In genomic region chr3R:22530305-22530704, dm6 we compare ENCODE assay signal across 1 fruit fly cellular context.
TF ChIP-seq lines count a peak whose summit lies in the region.

Gene CG33099 (minus strand): TSS chr3R:22530572.

TF ChIP-seq in whole organism, embryonic, 481 proteins besides CTCF, POLR2A, EP300 and RAD21 (continued from another document):
- TF ChIP-seq Xrp1 (GFP tag; IDR thresholded peaks at IDR 0.05; lab: Robert Waterston, UW) = peak; percentile 51
- peak; percentile 77 for TF ChIP-seq lab (GFP tag; optimal IDR thresholded peaks at IDR 0.05; lab: Kevin White, UChicago)
- TF ChIP-seq CG10462 (GFP tag; optimal IDR thresholded peaks at IDR 0.05; lab: Kevin White, UChicago) = no peak
- TF ChIP-seq Deaf1 (tag; optimal IDR thresholded peaks at IDR 0.05; lab: Kevin White, UChicago) = peak; percentile 39
- TF ChIP-seq CG42726 (GFP tag; IDR thresholded peaks at IDR 0.05; lab: Robert Waterston, UW; ENCODE audit: partially characterized antibody) = peak; percentile 47; the same call in 1 of the 2 replicates
- TF ChIP-seq Hey (tag; optimal IDR thresholded peaks at IDR 0.05; lab: Kevin White, UChicago) = peak; percentile 51
- no peak for TF ChIP-seq hkb (optimal IDR thresholded peaks at IDR 0.05; lab: Kevin White, UChicago)
- TF ChIP-seq hkb (GFP tag; IDR thresholded peaks at IDR 0.05; lab: Robert Waterston, UW) = peak; percentile 62; the same call in 1 of the 2 replicates
- peak; percentile 2 for TF ChIP-seq CG7556 (GFP tag; optimal IDR thresholded peaks at IDR 0.05; lab: Kevin White, UChicago)
- TF ChIP-seq CG33557 (GFP tag; optimal IDR thresholded peaks at IDR 0.05; lab: Kevin White, UChicago) = peak; percentile 54
- TF ChIP-seq da (GFP tag; optimal IDR thresholded peaks at IDR 0.05; lab: Kevin White, UChicago) = no peak
- peak; percentile 44; the same call in 1 of the 2 replicates for TF ChIP-seq rib (GFP tag; IDR thresholded peaks at IDR 0.05; lab: Robert Waterston, UW)
- no peak for TF ChIP-seq sima (GFP tag; optimal IDR thresholded peaks at IDR 0.05; lab: Kevin White, UChicago)
- TF ChIP-seq bcd (GFP tag; optimal IDR thresholded peaks at IDR 0.05; lab: Kevin White, UChicago) = peak; percentile 11
- peak; percentile 55 for TF ChIP-seq CG17359 (tag; optimal IDR thresholded peaks at IDR 0.05; lab: Kevin White, UChicago)
- peak; percentile 29; the same call in 1 of the 2 replicates for TF ChIP-seq sob (GFP tag; IDR thresholded peaks at IDR 0.05; lab: Robert Waterston, UW)
- peak; percentile 12; the same call in 1 of the 2 replicates for TF ChIP-seq ranshi (GFP tag; IDR thresholded peaks at IDR 0.05; lab: Robert Waterston, UW)
- no peak for TF ChIP-seq pan (optimal IDR thresholded peaks at IDR 0.05; lab: Kevin White, UChicago)
- TF ChIP-seq pan (GFP tag; optimal IDR thresholded peaks at IDR 0.05 in 1 of 2, IDR thresholded peaks at IDR 0.05 in 1 of 2) = peak in 1 of 2 experiments; percentile 30
- TF ChIP-seq Antp (GFP tag; optimal IDR thresholded peaks at IDR 0.05; lab: Kevin White, UChicago) = peak; percentile 6
- peak; percentile 72 for TF ChIP-seq grn (GFP tag; optimal IDR thresholded peaks at IDR 0.05; lab: Kevin White, UChicago)
- peak; percentile 49 for TF ChIP-seq schlank (tag; optimal IDR thresholded peaks at IDR 0.05; lab: Kevin White, UChicago)
- TF ChIP-seq caup (GFP tag; optimal IDR thresholded peaks at IDR 0.05; lab: Kevin White, UChicago; ENCODE audit: severe bottlenecking) = peak; percentile 54
- TF ChIP-seq CG14710 (tag; optimal IDR thresholded peaks at IDR 0.05; lab: Kevin White, UChicago) = peak; percentile 33
- peak; percentile 68 for TF ChIP-seq CG15696 (tag; optimal IDR thresholded peaks at IDR 0.05; lab: Kevin White, UChicago)
- TF ChIP-seq usp (GFP tag; optimal IDR thresholded peaks at IDR 0.05; lab: Kevin White, UChicago) = no peak
- TF ChIP-seq Nf-YC (tag; optimal IDR thresholded peaks at IDR 0.05; lab: Kevin White, UChicago) = peak; percentile 17
- TF ChIP-seq otp (GFP tag; IDR thresholded peaks at IDR 0.05; lab: Robert Waterston, UW) = peak; percentile 61; the same call in 1 of the 3 replicates
- no peak for TF ChIP-seq gt (GFP tag; IDR thresholded peaks at IDR 0.05; lab: Robert Waterston, UW)
- 0 out of 2 replicates have a peak, but pooled peaks have one; percentile 24 for TF ChIP-seq aop (GFP tag; IDR thresholded peaks at IDR 0.05; lab: Robert Waterston, UW)
- no peak for TF ChIP-seq Spps (tag; optimal IDR thresholded peaks at IDR 0.05; lab: Kevin White, UChicago)
- peak; percentile 31 for TF ChIP-seq CG17385 (GFP tag; optimal IDR thresholded peaks at IDR 0.05; lab: Kevin White, UChicago)
- TF ChIP-seq fd96Cb (tag; optimal IDR thresholded peaks at IDR 0.05; lab: Kevin White, UChicago) = no peak
- TF ChIP-seq H2.0 (GFP tag; IDR thresholded peaks at IDR 0.05; lab: Robert Waterston, UW) = no peak
- TF ChIP-seq slbo (GFP tag; IDR thresholded peaks at IDR 0.05; lab: Robert Waterston, UW) = 0 out of 2 replicates have a peak, but pooled peaks have one; percentile 16
- peak; percentile 38 for TF ChIP-seq p53 (GFP tag; optimal IDR thresholded peaks at IDR 0.05; lab: Kevin White, UChicago)
- TF ChIP-seq CG5180 (GFP tag; optimal IDR thresholded peaks at IDR 0.05; lab: Kevin White, UChicago) = peak; percentile 56
- no peak for TF ChIP-seq prd (optimal IDR thresholded peaks at IDR 0.05; lab: Kevin White, UChicago)
- peak; percentile 22; the same call in 1 of the 3 replicates for TF ChIP-seq prd (GFP tag; IDR thresholded peaks at IDR 0.05; lab: Robert Waterston, UW)
- TF ChIP-seq CG10209 (GFP tag; optimal IDR thresholded peaks at IDR 0.05; lab: Kevin White, UChicago) = peak; percentile 60
- TF ChIP-seq CG6813 (GFP tag; optimal IDR thresholded peaks at IDR 0.05; lab: Kevin White, UChicago) = peak; percentile 65
- TF ChIP-seq toy (GFP tag; IDR thresholded peaks at IDR 0.05; lab: Robert Waterston, UW) = peak; percentile 29; the same call in 1 of the 2 replicates
- no peak for TF ChIP-seq CG2120 (GFP tag; optimal IDR thresholded peaks at IDR 0.05; lab: Kevin White, UChicago)
- TF ChIP-seq Oaz (GFP tag; IDR thresholded peaks at IDR 0.05; lab: Robert Waterston, UW) = no peak
- TF ChIP-seq CG3726 (GFP tag; IDR thresholded peaks at IDR 0.05; lab: Robert Waterston, UW) = no peak
- TF ChIP-seq gro (GFP tag; optimal IDR thresholded peaks at IDR 0.05; lab: Kevin White, UChicago) = peak; percentile 54
- peak; percentile 47 for TF ChIP-seq nau (GFP tag; optimal IDR thresholded peaks at IDR 0.05; lab: Kevin White, UChicago)
- no peak for TF ChIP-seq z (GFP tag; IDR thresholded peaks at IDR 0.05; lab: Robert Waterston, UW)
- peak; percentile 48 for TF ChIP-seq odd (GFP tag; optimal IDR thresholded peaks at IDR 0.05; lab: Kevin White, UChicago)
- peak; percentile 11 for TF ChIP-seq CG10979 (tag; optimal IDR thresholded peaks at IDR 0.05; lab: Kevin White, UChicago)
- 0 out of 2 replicates have a peak, but pooled peaks have one; percentile 12 for TF ChIP-seq E2f1 (GFP tag; IDR thresholded peaks at IDR 0.05; lab: Robert Waterston, UW)
- TF ChIP-seq fd64A (GFP tag; optimal IDR thresholded peaks at IDR 0.05; lab: Kevin White, UChicago) = peak; percentile 2
- TF ChIP-seq CG18011 (GFP tag; optimal IDR thresholded peaks at IDR 0.05; lab: Kevin White, UChicago) = no peak
- 0 out of 3 replicates have a peak, but pooled peaks have one; percentile 30 for TF ChIP-seq ken (GFP tag; IDR thresholded peaks at IDR 0.05; lab: Robert Waterston, UW)
- no peak for TF ChIP-seq CG16779 (GFP tag; IDR thresholded peaks at IDR 0.05; lab: Robert Waterston, UW)
- no peak; the same call in 2 of the 3 replicates for TF ChIP-seq B-H1 (GFP tag; IDR thresholded peaks at IDR 0.05; lab: Robert Waterston, UW)
- TF ChIP-seq CG8359 (GFP tag; optimal IDR thresholded peaks at IDR 0.05; lab: Kevin White, UChicago; ENCODE audit: borderline replicate concordance) = peak; percentile 35
- TF ChIP-seq vfl (GFP tag; optimal IDR thresholded peaks at IDR 0.05; lab: Kevin White, UChicago) = no peak
- TF ChIP-seq CG1603 (tag; optimal IDR thresholded peaks at IDR 0.05; lab: Kevin White, UChicago) = peak; percentile 44
- no peak for TF ChIP-seq CG11723 (GFP tag; optimal IDR thresholded peaks at IDR 0.05; lab: Kevin White, UChicago)
- peak; percentile 4 for TF ChIP-seq kay (GFP tag; optimal IDR thresholded peaks at IDR 0.05; lab: Kevin White, UChicago)
- TF ChIP-seq bowl (GFP tag; IDR thresholded peaks at IDR 0.05; lab: Robert Waterston, UW) = 0 out of 2 replicates have a peak, but pooled peaks have one; percentile 20
- TF ChIP-seq sens-2 (GFP tag; IDR thresholded peaks at IDR 0.05; lab: Robert Waterston, UW) = peak; percentile 7; the same call in 1 of the 2 replicates
- TF ChIP-seq CG12104 (GFP tag; optimal IDR thresholded peaks at IDR 0.05; lab: Kevin White, UChicago) = peak; percentile 20
- no peak for TF ChIP-seq pzg (GFP tag; optimal IDR thresholded peaks at IDR 0.05; lab: Kevin White, UChicago)
- TF ChIP-seq Side (GFP tag; optimal IDR thresholded peaks at IDR 0.05; lab: Kevin White, UChicago) = peak; percentile 53
- peak; percentile 39 for TF ChIP-seq gem (tag; optimal IDR thresholded peaks at IDR 0.05; lab: Kevin White, UChicago)
- TF ChIP-seq CG4282 (GFP tag; optimal IDR thresholded peaks at IDR 0.05; lab: Kevin White, UChicago) = no peak
- peak; percentile 64 for TF ChIP-seq CrebB (tag; optimal IDR thresholded peaks at IDR 0.05; lab: Kevin White, UChicago)
- TF ChIP-seq Poxn (GFP tag; IDR thresholded peaks at IDR 0.05; lab: Robert Waterston, UW) = no peak
- no peak for TF ChIP-seq pum (GFP tag; optimal IDR thresholded peaks at IDR 0.05; lab: Kevin White, UChicago)
- no peak for TF ChIP-seq C15 (GFP tag; IDR thresholded peaks at IDR 0.05; lab: Robert Waterston, UW)
- TF ChIP-seq CG15514 (GFP tag; optimal IDR thresholded peaks at IDR 0.05; lab: Kevin White, UChicago) = peak; percentile 83
- peak; percentile 26 for TF ChIP-seq CG12744 (GFP tag; optimal IDR thresholded peaks at IDR 0.05; lab: Kevin White, UChicago)
- no peak for TF ChIP-seq pros (GFP tag; optimal IDR thresholded peaks at IDR 0.05; lab: Kevin White, UChicago)
TF ChIP-seq in whole organism, embryonic: peak in this region for 180.
